Worm (Caenorhabditis elegans) whole organism, L1 larva: ENCODE measurements around the gene let-23.

Experiments
- lsy-2 ChIP-seq, 2 experiments: fragments of 150-350 bp; optimal IDR thresholded peaks; 2 replicates each; lab custom pipeline; 2014; ENCODE audit warnings: missing biosample characterization in 2 of 2, missing genetic modification characterization in 2 of 2
- mep-1 ChIP-seq: fragments of 150-350 bp; optimal IDR thresholded peaks from 2 replicates; lab custom pipeline; 2014; ENCODE audit warnings: missing biosample characterization, missing genetic modification characterization

DNA sequence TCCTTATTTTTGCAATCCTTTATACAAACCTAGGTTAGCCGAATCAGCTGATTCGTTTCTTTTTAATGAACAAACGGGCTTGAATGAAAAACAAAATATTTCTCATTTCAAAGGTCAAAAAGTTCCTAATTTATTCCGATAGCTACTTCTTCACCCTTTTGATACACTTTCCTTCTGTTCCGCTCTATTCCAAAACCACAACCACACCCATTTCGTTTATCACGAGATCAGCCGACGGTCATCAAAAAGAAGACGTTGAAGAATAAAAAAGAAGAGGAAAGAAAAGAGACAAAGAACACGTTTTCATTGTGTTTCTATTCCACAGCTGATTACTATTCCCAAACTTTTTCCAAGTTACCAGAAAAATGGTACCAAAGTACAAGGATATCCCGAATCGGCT is 49.2 kb upstream of the let-23 start:
- TF ChIP-seq mep-1 (tag; lab: Kevin White, UChicago) (no peak), lsy-2 (tag; optimal IDR thresholded peaks at IDR 0.05; lab: Kevin White, UChicago) (no peak)
